Fruit fly (Drosophila melanogaster): ENCODE data around the gene Wnk.
A peak's percentile ranks its signal among the peaks of the same experiment; 100 is the strongest.

Wnk gene

DNA sequence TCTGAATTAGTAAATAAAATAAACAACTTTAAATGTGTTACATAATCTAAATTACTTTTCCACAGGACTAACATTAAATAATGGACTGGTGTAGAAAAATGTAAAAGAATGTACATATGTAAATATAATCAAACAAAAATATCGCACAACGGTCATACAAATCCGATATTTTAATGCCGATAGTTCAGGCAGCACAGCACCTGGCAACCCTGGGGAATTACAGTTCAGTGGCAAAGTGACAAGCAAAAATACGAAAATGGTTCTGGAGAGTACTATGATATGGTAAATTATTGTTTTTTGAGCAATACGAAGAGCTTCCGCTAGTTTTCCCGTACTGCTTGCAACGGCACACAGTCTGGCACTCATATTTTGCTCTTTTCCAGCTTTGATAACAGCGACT, 17.9 kb downstream of the Wnk start, which contains the start of gene Rpn10 (continued):
- TF ChIP-seq chm (GFP tag; IDR thresholded peaks at IDR 0.05) (no peak), Neu2 (GFP tag; optimal IDR thresholded peaks at IDR 0.05; ENCODE audit: borderline replicate concordance) (no peak), CG4854 (GFP tag; optimal IDR thresholded peaks at IDR 0.05) (peak; percentile 10), B-H1 (GFP tag; IDR thresholded peaks at IDR 0.05) (no peak), gcm2 (GFP tag; optimal IDR thresholded peaks at IDR 0.05) (no peak), CG10654 (GFP tag; optimal IDR thresholded peaks at IDR 0.05) (peak; percentile 11), YL-1 (GFP tag; optimal IDR thresholded peaks at IDR 0.05) (peak; percentile 71), fd64A (GFP tag; optimal IDR thresholded peaks at IDR 0.05) (no peak), luna (GFP tag; optimal IDR thresholded peaks at IDR 0.05) (no peak), aop (GFP tag; IDR thresholded peaks at IDR 0.05) (no peak), CG43689 (GFP tag; IDR thresholded peaks at IDR 0.05) (no peak), scrt (GFP tag; optimal IDR thresholded peaks at IDR 0.05) (no peak), chif (GFP tag; optimal IDR thresholded peaks at IDR 0.05) (peak in 1 of 2 experiments; percentile 5), schlank (tag; optimal IDR thresholded peaks at IDR 0.05) (no peak), tup (GFP tag; optimal IDR thresholded peaks at IDR 0.05) (no peak), az2 (GFP tag; optimal IDR thresholded peaks at IDR 0.05) (peak; percentile 6), CG9609 (GFP tag; optimal IDR thresholded peaks at IDR 0.05) (no peak), salm (tag; optimal IDR thresholded peaks at IDR 0.05) (no peak), CG15601 (tag; optimal IDR thresholded peaks at IDR 0.05) (peak; percentile 11), CG12299 (tag; optimal IDR thresholded peaks at IDR 0.05) (peak; percentile 1), HHEX (GFP tag; optimal IDR thresholded peaks at IDR 0.05) (no peak), odd (GFP tag; optimal IDR thresholded peaks at IDR 0.05) (no peak), Kr (GFP tag; optimal IDR thresholded peaks at IDR 0.05) (no peak), CG16779 (GFP tag; IDR thresholded peaks at IDR 0.05) (no peak), Myb (GFP tag; optimal IDR thresholded peaks at IDR 0.05) (peak; percentile 82), CG10543 (GFP tag; optimal IDR thresholded peaks at IDR 0.05) (no peak), chn (GFP tag; optimal IDR thresholded peaks at IDR 0.05) (peak; percentile 40), da (GFP tag; optimal IDR thresholded peaks at IDR 0.05) (no peak), zen2 (GFP tag; IDR thresholded peaks at IDR 0.05; ENCODE audit: partially characterized antibody) (peak; percentile 96), CG10959 (GFP tag; IDR thresholded peaks at IDR 0.05) (no peak), Atf-2 (GFP tag; optimal IDR thresholded peaks at IDR 0.05) (no peak), CG1024 (GFP tag; IDR thresholded peaks at IDR 0.05) (no peak), nau (GFP tag; optimal IDR thresholded peaks at IDR 0.05) (no peak), CG1647 (GFP tag; optimal IDR thresholded peaks at IDR 0.05) (no peak), CG2202 (tag; optimal IDR thresholded peaks at IDR 0.05) (no peak), ap (GFP tag; IDR thresholded peaks at IDR 0.05) (no peak), CG17912 (GFP tag; optimal IDR thresholded peaks at IDR 0.05) (no peak), CG11398 (GFP tag; optimal IDR thresholded peaks at IDR 0.05) (no peak), tin (GFP tag; optimal IDR thresholded peaks at IDR 0.05) (peak; percentile 7), dmrt11E (tag; optimal IDR thresholded peaks at IDR 0.05) (peak; percentile 17), Six4 (GFP tag; optimal IDR thresholded peaks at IDR 0.05) (no peak), CkIIα-i1 (GFP tag; IDR thresholded peaks at IDR 0.05) (no peak), CG18476 (GFP tag; optimal IDR thresholded peaks at IDR 0.05) (no peak), B-H2 (GFP tag; optimal IDR thresholded peaks at IDR 0.05) (peak; percentile 46), usp (GFP tag; optimal IDR thresholded peaks at IDR 0.05) (no peak), CG2889 (GFP tag; IDR thresholded peaks at IDR 0.05) (no peak), C15 (GFP tag; IDR thresholded peaks at IDR 0.05) (no peak), tap (tag; optimal IDR thresholded peaks at IDR 0.05) (no peak), CHES-1-like (GFP tag; optimal IDR thresholded peaks at IDR 0.05) (peak; percentile 44), psq (GFP tag; optimal IDR thresholded peaks at IDR 0.05) (no peak), CG17328 (GFP tag; IDR thresholded peaks at IDR 0.05) (no peak), her (GFP tag; optimal IDR thresholded peaks at IDR 0.05) (no peak), CG10565 (GFP tag; optimal IDR thresholded peaks at IDR 0.05) (no peak)
